Worm (Caenorhabditis elegans): Measurements from ENCODE around the gene K02B2.6.

The K02B2.6 gene

ce11 chrIV:5937106-5937505, 25.0 kb downstream of the K02B2.6 start:
- no peak for TF ChIP-seq dao-5 (tag; optimal IDR thresholded peaks at IDR 0.05)
- no peak for TF ChIP-seq W03F9.2 (tag; optimal IDR thresholded peaks at IDR 0.05)
- TF ChIP-seq him-1 (tag; optimal IDR thresholded peaks at IDR 0.05): no peak

ce11 chrIV:5934046-5934445, 28.0 kb downstream of the K02B2.6 start, which contains the start of gene H32C10.1:
Gene H32C10.1, plus strand, starts transcription at chrIV:5934346.
- TF ChIP-seq W03F9.2 (tag; optimal IDR thresholded peaks at IDR 0.05) (no peak), him-1 (tag; optimal IDR thresholded peaks at IDR 0.05) (no peak), dao-5 (tag; optimal IDR thresholded peaks at IDR 0.05) (no peak)

- TF ChIP-seq W03F9.2 (tag; optimal IDR thresholded peaks at IDR 0.05) (no peak), him-1 (tag; optimal IDR thresholded peaks at IDR 0.05) (no peak), dao-5 (tag; optimal IDR thresholded peaks at IDR 0.05) (no peak)
Observed at ce11 chrIV:5930345-5930744, 31.7 kb downstream of the K02B2.6 start, which contains the start of gene lin-33. Gene lin-33, plus strand, starts transcription at chrIV:5930645.

ce11 chrIV:5928957-5929356, 33.1 kb downstream of the K02B2.6 start:
- TF ChIP-seq W03F9.2 (tag; optimal IDR thresholded peaks at IDR 0.05) (no peak), dao-5 (tag; optimal IDR thresholded peaks at IDR 0.05) (no peak), him-1 (tag; optimal IDR thresholded peaks at IDR 0.05) (no peak)

ce11 chrIV:5927805-5928204, 34.3 kb downstream of the K02B2.6 start:
- TF ChIP-seq W03F9.2 (tag; optimal IDR thresholded peaks at IDR 0.05): no peak
- no peak for TF ChIP-seq him-1 (tag; optimal IDR thresholded peaks at IDR 0.05)
- no peak for TF ChIP-seq dao-5 (tag; optimal IDR thresholded peaks at IDR 0.05)

ce11 chrIV:5926643-5927042, 35.4 kb downstream of the K02B2.6 start:
- no peak for TF ChIP-seq dao-5 (tag; optimal IDR thresholded peaks at IDR 0.05)
- no peak for TF ChIP-seq him-1 (tag; optimal IDR thresholded peaks at IDR 0.05)
- TF ChIP-seq W03F9.2 (tag; optimal IDR thresholded peaks at IDR 0.05): no peak

ce11 chrIV:5924241-5924640, 37.8 kb downstream of the K02B2.6 start:
- TF ChIP-seq him-1 (tag; optimal IDR thresholded peaks at IDR 0.05): no peak
- TF ChIP-seq W03F9.2 (tag; optimal IDR thresholded peaks at IDR 0.05): no peak
- TF ChIP-seq dao-5 (tag; optimal IDR thresholded peaks at IDR 0.05): no peak

ce11 chrIV:5923112-5923511, 39.0 kb downstream of the K02B2.6 start:
- TF ChIP-seq W03F9.2 (tag; optimal IDR thresholded peaks at IDR 0.05): no peak

ce11 chrIV:5917026-5917425, 45.0 kb downstream of the K02B2.6 start, which contains the start of gene dhhc-13:
Gene dhhc-13, plus strand, starts transcription at chrIV:5917326.
- TF ChIP-seq dao-5 (tag; optimal IDR thresholded peaks at IDR 0.05) (no peak), W03F9.2 (tag; optimal IDR thresholded peaks at IDR 0.05) (no peak), him-1 (tag; optimal IDR thresholded peaks at IDR 0.05) (no peak)

- no peak for TF ChIP-seq W03F9.2 (tag; optimal IDR thresholded peaks at IDR 0.05)
- no peak for TF ChIP-seq him-1 (tag; optimal IDR thresholded peaks at IDR 0.05)
- no peak for TF ChIP-seq dao-5 (tag; optimal IDR thresholded peaks at IDR 0.05)
Observed at ce11 chrIV:5915152-5915551, 46.9 kb downstream of the K02B2.6 start.
